Fruit fly (Drosophila melanogaster) whole organism, embryonic: ENCODE measurements around the gene Mal-B2.

Experiments used
- Antp ChIP-seq: fragments of 200-800 bp; sonication (Bioruptor generic); optimal IDR thresholded peaks from 3 replicates; lab custom pipeline; 2016; ENCODE audit warnings: missing biosample characterization, missing genetic modification characterization
- B-H1 ChIP-seq: fragments of 200-800 bp; sonication (Bioruptor generic); IDR thresholded peaks from 3 replicates; pipeline ENCODE4 v1.3.6; 2022; ENCODE audit warnings: missing biosample characterization, missing genetic modification characterization
- Bteb2 ChIP-seq: fragments of 200-800 bp; sonication (Bioruptor generic); optimal IDR thresholded peaks from 2 replicates; lab custom pipeline; 2016; ENCODE audit warnings: missing biosample characterization, missing genetic modification characterization
- CG10462 ChIP-seq: fragments of 200-800 bp; sonication (Bioruptor generic); optimal IDR thresholded peaks from 2 replicates; lab custom pipeline; 2016; ENCODE audit warnings: missing biosample characterization, missing genetic modification characterization
- CG11504 ChIP-seq: fragments of 200-800 bp; sonication (Bioruptor generic); optimal IDR thresholded peaks from 3 replicates; lab custom pipeline; 2019; ENCODE audit warnings: missing biosample characterization, mild to moderate bottlenecking, missing genetic modification characterization, moderate library complexity
- CG14441 ChIP-seq: fragments of 200-800 bp; sonication (Bioruptor generic); IDR thresholded peaks from 2 replicates; pipeline ENCODE4 v1.3.6; 2022; ENCODE audit warnings: missing biosample characterization, missing genetic modification characterization
- CG14965 ChIP-seq: fragments of 200-800 bp; sonication (Bioruptor generic); optimal IDR thresholded peaks from 2 replicates; lab custom pipeline; 2016; ENCODE audit warnings: missing biosample characterization, missing genetic modification characterization, borderline replicate concordance
- CG1529 ChIP-seq: fragments of 200-800 bp; sonication (Bioruptor generic); optimal IDR thresholded peaks from 3 replicates; lab custom pipeline; 2018; ENCODE audit warnings: missing biosample characterization, missing genetic modification characterization
- CG15479 ChIP-seq: fragments of 200-800 bp; sonication (Bioruptor generic); optimal IDR thresholded peaks from 3 replicates; lab custom pipeline; 2019; ENCODE audit warnings: missing biosample characterization, mild to moderate bottlenecking, missing genetic modification characterization, moderate library complexity
- CG15514 ChIP-seq: fragments of 200-800 bp; sonication (Bioruptor generic); optimal IDR thresholded peaks from 3 replicates; lab custom pipeline; 2017; ENCODE audit warnings: missing biosample characterization, missing genetic modification characterization, mild to moderate bottlenecking, moderate library complexity, missing genetic modification reagents
- CG15601 ChIP-seq: fragments of 200-800 bp; sonication (Bioruptor generic); optimal IDR thresholded peaks from 3 replicates; lab custom pipeline; 2019; ENCODE audit warnings: missing biosample characterization, mild to moderate bottlenecking, missing genetic modification characterization, moderate library complexity
- CG16863 ChIP-seq: fragments of 200-800 bp; sonication (Bioruptor generic); optimal IDR thresholded peaks from 3 replicates; lab custom pipeline; 2016; ENCODE audit warnings: missing biosample characterization, missing genetic modification characterization
- CG17328 ChIP-seq: fragments of 200-800 bp; sonication (Bioruptor generic); IDR thresholded peaks from 2 replicates; pipeline ENCODE4 v1.3.6; 2022; ENCODE audit warnings: missing biosample characterization, missing genetic modification characterization
- CG17912 ChIP-seq: fragments of 200-800 bp; sonication (Bioruptor generic); optimal IDR thresholded peaks from 2 replicates; lab custom pipeline; 2018; ENCODE audit warnings: missing biosample characterization, mild to moderate bottlenecking, missing genetic modification characterization
- CG18619 ChIP-seq: fragments of 200-800 bp; sonication (Bioruptor generic); optimal IDR thresholded peaks from 3 replicates; lab custom pipeline; 2017; ENCODE audit warnings: missing biosample characterization, mild to moderate bottlenecking, missing genetic modification characterization
- CG2712 ChIP-seq: fragments of 200-800 bp; optimal IDR thresholded peaks from 3 replicates; lab custom pipeline; 2019; ENCODE audit warnings: missing biosample characterization, mild to moderate bottlenecking, missing genetic modification characterization, moderate library complexity
- CG30403 ChIP-seq: fragments of 200-800 bp; sonication (Bioruptor generic); optimal IDR thresholded peaks from 3 replicates; lab custom pipeline; 2016; ENCODE audit warnings: missing biosample characterization, missing genetic modification characterization
- CG34224 ChIP-seq: fragments of 200-800 bp; sonication (Bioruptor generic); IDR thresholded peaks from 3 replicates; pipeline ENCODE4 v1.3.6; 2022; ENCODE audit warnings: missing biosample characterization, missing genetic modification characterization; ENCODE audit not compliant: partially characterized antibody
- CG43689 ChIP-seq: fragments of 200-800 bp; sonication (Bioruptor generic); IDR thresholded peaks from 2 replicates; pipeline ENCODE4 v1.3.6; 2022; ENCODE audit warnings: missing biosample characterization, missing genetic modification characterization
- CG6791 ChIP-seq: fragments of 200-800 bp; sonication (Bioruptor generic); IDR thresholded peaks from 3 replicates; pipeline ENCODE4 v1.3.6; 2022; ENCODE audit warnings: missing biosample characterization, missing genetic modification characterization; ENCODE audit not compliant: partially characterized antibody
- CG7372 ChIP-seq: fragments of 200-800 bp; sonication (Bioruptor generic); IDR thresholded peaks from 2 replicates; pipeline ENCODE4 v1.3.6; 2022; ENCODE audit warnings: missing biosample characterization, missing genetic modification characterization
- CG7928 ChIP-seq: fragments of 200-800 bp; sonication (Bioruptor generic); optimal IDR thresholded peaks from 2 replicates; lab custom pipeline; 2017; ENCODE audit warnings: missing biosample characterization, mild to moderate bottlenecking, missing genetic modification characterization
- CG8089 ChIP-seq: fragments of 200-800 bp; sonication (Bioruptor generic); optimal IDR thresholded peaks from 3 replicates; lab custom pipeline; 2016; ENCODE audit warnings: missing biosample characterization, missing genetic modification characterization
- CG8924 ChIP-seq: fragments of 200-800 bp; optimal IDR thresholded peaks from 3 replicates; lab custom pipeline; 2019; ENCODE audit warnings: missing biosample characterization, mild to moderate bottlenecking, missing genetic modification characterization, moderate library complexity
- CG9797 ChIP-seq: fragments of 200-800 bp; sonication (Bioruptor generic); optimal IDR thresholded peaks from 3 replicates; lab custom pipeline; 2018; ENCODE audit warnings: missing biosample characterization, mild to moderate bottlenecking, missing genetic modification characterization
- D ChIP-seq, 2 experiments: fragments of 200-800 bp in 1 of 2; fragments of >200 bp in 1 of 2; sonication (Bioruptor generic) in 1 of 2; optimal IDR thresholded peaks; 2 replicates in 1 of 2; 3 replicates in 1 of 2; lab custom pipeline; 2017; ENCODE audit warnings: mild to moderate bottlenecking in 1 of 2, missing biosample characterization in 1 of 2, missing genetic modification characterization in 1 of 2, missing genetic modification reagents in 1 of 2
- Dfd ChIP-seq, 2 experiments: fragments of >200 bp; optimal IDR thresholded peaks; 2 replicates each; lab custom pipeline; 2017; ENCODE audit warnings: missing biosample characterization in 2 of 2, missing genetic modification characterization in 2 of 2
- Doc2 ChIP-seq: fragments of 200-800 bp; sonication (Bioruptor generic); IDR thresholded peaks from 2 replicates; pipeline ENCODE4 v1.3.6; 2022; ENCODE audit warnings: missing biosample characterization, missing genetic modification characterization
- Fer3 ChIP-seq: fragments of 200-800 bp; sonication (Bioruptor generic); optimal IDR thresholded peaks from 2 replicates; lab custom pipeline; 2018; ENCODE audit warnings: missing biosample characterization, mild to moderate bottlenecking, missing genetic modification characterization, moderate library complexity
- Gug ChIP-seq: fragments of 200-800 bp; sonication (Bioruptor generic); IDR thresholded peaks from 4 replicates; pipeline ENCODE4 v1.3.6; 2022; ENCODE audit warnings: missing biosample characterization, missing genetic modification characterization
- Lim3 ChIP-seq: fragments of 200-800 bp; sonication (Bioruptor generic); IDR thresholded peaks from 2 replicates; pipeline ENCODE4 v1.3.6; 2022; ENCODE audit warnings: missing biosample characterization, missing genetic modification characterization
- Nf-YA ChIP-seq: fragments of 200-800 bp; sonication (Bioruptor generic); IDR thresholded peaks from 2 replicates; pipeline ENCODE4 v1.3.6; 2022; ENCODE audit warnings: missing biosample characterization, missing genetic modification characterization
- Oli ChIP-seq: fragments of 200-800 bp; sonication (Bioruptor generic); optimal IDR thresholded peaks from 2 replicates; lab custom pipeline; 2018; ENCODE audit warnings: missing biosample characterization, mild to moderate bottlenecking, missing genetic modification characterization, moderate library complexity
- Opbp ChIP-seq: fragments of 200-800 bp; sonication (Bioruptor generic); IDR thresholded peaks from 3 replicates; pipeline ENCODE4 v1.3.6; 2022; ENCODE audit warnings: missing biosample characterization, missing genetic modification characterization; ENCODE audit not compliant: partially characterized antibody
- Tbp ChIP-seq: fragments of >200 bp; optimal IDR thresholded peaks from 2 replicates; lab custom pipeline; 2018; ENCODE audit warnings: missing biosample characterization, missing genetic modification characterization
- Xbp1 ChIP-seq: fragments of 200-800 bp; sonication (Bioruptor generic); optimal IDR thresholded peaks from 3 replicates; lab custom pipeline; 2016; ENCODE audit warnings: missing biosample characterization, mild to moderate bottlenecking, missing genetic modification characterization
- bab2 ChIP-seq: fragments of 200-800 bp; sonication (Bioruptor generic); optimal IDR thresholded peaks from 2 replicates; lab custom pipeline; 2016; ENCODE audit warnings: missing biosample characterization, missing genetic modification characterization
- cato ChIP-seq: fragments of 200-800 bp; sonication (Bioruptor generic); optimal IDR thresholded peaks from 2 replicates; lab custom pipeline; 2016; ENCODE audit warnings: missing biosample characterization, missing genetic modification characterization, borderline replicate concordance
- caup ChIP-seq: fragments of 200-800 bp; sonication (Bioruptor generic); optimal IDR thresholded peaks from 3 replicates; lab custom pipeline; 2017; ENCODE audit warnings: missing biosample characterization, mild to moderate bottlenecking, missing genetic modification characterization, moderate library complexity; ENCODE audit not compliant: severe bottlenecking
- gcm ChIP-seq: fragments of 200-800 bp; sonication (Bioruptor generic); optimal IDR thresholded peaks from 2 replicates; lab custom pipeline; 2019; ENCODE audit warnings: missing biosample characterization, mild to moderate bottlenecking, missing genetic modification characterization, moderate library complexity
- grn ChIP-seq: fragments of 200-800 bp; sonication (Bioruptor generic); optimal IDR thresholded peaks from 3 replicates; lab custom pipeline; 2017; ENCODE audit warnings: missing biosample characterization, missing genetic modification characterization
- gro ChIP-seq: fragments of 200-800 bp; sonication (Bioruptor generic); optimal IDR thresholded peaks from 2 replicates; lab custom pipeline; 2016; ENCODE audit warnings: missing biosample characterization, missing genetic modification characterization
- ind ChIP-seq: fragments of 200-800 bp; sonication (Bioruptor generic); optimal IDR thresholded peaks from 3 replicates; lab custom pipeline; 2016; ENCODE audit warnings: missing biosample characterization, missing genetic modification characterization
- jigr1 ChIP-seq: fragments of 200-800 bp; sonication (Bioruptor generic); IDR thresholded peaks from 3 replicates; pipeline ENCODE4 v1.3.6; 2022; ENCODE audit warnings: missing biosample characterization, missing genetic modification characterization
- kni ChIP-seq: fragments of 200-800 bp; sonication (Bioruptor generic); optimal IDR thresholded peaks from 3 replicates; lab custom pipeline; 2017; ENCODE audit warnings: mild to moderate bottlenecking, missing biosample characterization, missing genetic modification reagents, missing genetic modification characterization
- lmd ChIP-seq: fragments of 200-800 bp; sonication (Bioruptor generic); IDR thresholded peaks from 2 replicates; pipeline ENCODE4 v1.3.6; 2022; ENCODE audit warnings: missing biosample characterization, missing genetic modification characterization
- oc ChIP-seq: fragments of 200-800 bp; sonication (Bioruptor generic); optimal IDR thresholded peaks from 2 replicates; lab custom pipeline; 2018; ENCODE audit warnings: missing biosample characterization, mild to moderate bottlenecking, missing genetic modification characterization, moderate library complexity
- otp ChIP-seq: fragments of 200-800 bp; sonication (Bioruptor generic); IDR thresholded peaks from 3 replicates; pipeline ENCODE4, ENCODE4 v1.3.6; 2022; ENCODE audit warnings: missing biosample characterization, missing genetic modification characterization
- rib ChIP-seq: fragments of 200-800 bp; sonication (Bioruptor generic); IDR thresholded peaks from 2 replicates; pipeline ENCODE4 v1.3.6; 2022; ENCODE audit warnings: missing biosample characterization, missing genetic modification characterization
- sug ChIP-seq: fragments of 200-800 bp; optimal IDR thresholded peaks from 2 replicates; lab custom pipeline; 2019; ENCODE audit warnings: missing biosample characterization, mild to moderate bottlenecking, missing genetic modification characterization, moderate library complexity

Mal-B2 gene

DNA sequence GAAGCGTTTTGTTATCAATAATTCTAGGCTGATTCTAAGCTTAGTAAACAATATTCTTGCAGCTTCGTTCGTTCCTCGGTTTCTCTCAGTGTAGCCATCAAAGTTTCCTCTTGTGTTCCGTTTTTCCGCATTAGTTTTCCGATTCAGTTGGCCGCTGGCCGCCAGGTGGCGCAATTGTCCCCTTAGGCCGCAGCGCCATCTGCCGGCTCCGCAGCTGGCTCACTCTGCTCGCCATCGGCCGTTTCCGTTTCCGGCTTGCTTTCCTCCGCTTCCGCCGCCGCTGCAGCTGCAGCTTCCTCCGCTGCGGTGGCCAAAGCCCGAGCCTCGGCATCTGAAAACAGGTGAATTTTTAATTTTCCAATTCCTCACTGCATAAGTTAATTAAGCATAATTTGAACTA, 33.4 kb upstream of the Mal-B2 start (continued):
- TF ChIP-seq CG14441 (peak; percentile 89), CG10462 (GFP tag; lab: Kevin White, UChicago) (peak; percentile 89), Xbp1 (GFP tag; lab: Kevin White, UChicago) (peak; percentile 95), CG1529 (GFP tag; lab: Kevin White, UChicago) (peak; percentile 96), CG34224 (GFP tag; lab: Robert Waterston, UW) (no peak), oc (tag; lab: Kevin White, UChicago) (peak; percentile 88), bab2 (peak; percentile 88), Tbp (GFP tag; lab: Kevin White, UChicago) (no peak), gcm (GFP tag; lab: Kevin White, UChicago) (peak; percentile 91), sug (peak; percentile 80), CG8089 (GFP tag; lab: Kevin White, UChicago) (peak; percentile 98), CG16863 (peak; percentile 93), CG14965 (GFP tag; lab: Kevin White, UChicago) (peak; percentile 97), CG30403 (GFP tag; lab: Kevin White, UChicago) (peak; percentile 87), rib (GFP tag; lab: Robert Waterston, UW) (0 out of 2 replicates have a peak, but pooled peaks have one; percentile 19), CG17912 (peak; percentile 95), lmd (GFP tag; lab: Robert Waterston, UW) (peak; percentile 78), Doc2 (GFP tag; lab: Robert Waterston, UW) (no peak), Lim3 (peak; percentile 68; the same call in 1 of the 2 replicates), CG7372 (GFP tag; lab: Robert Waterston, UW) (peak; percentile 80), otp (GFP tag; lab: Robert Waterston, UW) (peak; percentile 98), CG15601 (tag; lab: Kevin White, UChicago) (peak; percentile 89), CG8924 (tag; lab: Kevin White, UChicago) (peak; percentile 78), CG7928 (GFP tag; lab: Kevin White, UChicago) (peak; percentile 68), D (optimal IDR thresholded peaks at IDR 0.05; lab: Kevin White, UChicago) (no peak), D (GFP tag; optimal IDR thresholded peaks at IDR 0.05; lab: Kevin White, UChicago) (peak; percentile 98), cato (GFP tag; lab: Kevin White, UChicago) (peak; percentile 94), jigr1 (peak; percentile 62; the same call in 1 of the 3 replicates), gro (GFP tag; lab: Kevin White, UChicago) (peak; percentile 74), Antp (GFP tag; lab: Kevin White, UChicago) (peak; percentile 93), CG15514 (GFP tag; lab: Kevin White, UChicago) (peak; percentile 94), grn (GFP tag; lab: Kevin White, UChicago) (peak; percentile 80), kni (peak; percentile 96), CG11504 (tag; lab: Kevin White, UChicago) (peak; percentile 87), caup (GFP tag; lab: Kevin White, UChicago) (peak; percentile 99), Fer3 (tag; lab: Kevin White, UChicago) (peak; percentile 89), Opbp (GFP tag; lab: Robert Waterston, UW) (peak; percentile 66; the same call in 2 of the 3 replicates), CG2712 (tag; lab: Kevin White, UChicago) (peak; percentile 92), CG9797 (GFP tag; lab: Kevin White, UChicago) (peak; percentile 68), CG43689 (peak; percentile 81), CG15479 (GFP tag; lab: Kevin White, UChicago) (peak; percentile 74), CG18619 (GFP tag; lab: Kevin White, UChicago) (peak; percentile 96), Dfd (GFP tag; optimal IDR thresholded peaks at IDR 0.05; lab: Kevin White, UChicago) (no peak), Gug (GFP tag; lab: Robert Waterston, UW) (peak; percentile 87), B-H1 (peak; percentile 80; the same call in 2 of the 3 replicates), ind (peak; percentile 90), CG6791 (GFP tag; lab: Robert Waterston, UW) (peak; percentile 48; the same call in 1 of the 3 replicates), Oli (tag; lab: Kevin White, UChicago) (peak; percentile 90), Nf-YA (GFP tag; lab: Robert Waterston, UW) (peak; percentile 90), Bteb2 (GFP tag; lab: Kevin White, UChicago) (peak; percentile 83), CG17328 (peak; percentile 97)
